Worm (Caenorhabditis elegans): ENCODE results near the gene K07F5.22.

Gene K07F5.22

DNA sequence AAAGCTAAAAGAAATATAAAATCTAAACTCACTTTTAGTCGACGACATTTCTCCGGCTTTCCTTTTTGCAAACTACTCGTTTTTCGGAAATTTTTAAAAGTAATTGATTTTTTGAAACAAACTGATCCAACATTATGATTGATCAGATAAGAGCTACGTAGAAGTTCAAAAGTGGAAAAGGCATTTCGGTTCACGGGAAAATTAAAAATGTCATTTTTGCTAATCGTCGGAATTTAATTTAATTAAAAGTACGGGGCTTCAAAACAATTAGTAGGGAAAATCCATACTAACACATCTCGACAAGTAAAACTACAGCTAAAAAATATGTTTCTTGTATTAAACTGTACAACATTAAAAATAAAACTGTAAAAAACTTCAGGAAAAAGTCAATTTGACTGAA lies 15.3 kb upstream of the K07F5.22 start, which contains the start of gene K07F5.8:
Gene K07F5.8, minus strand, starts transcription at position 101 of the 400 bp plus-strand sequence.
- TF ChIP-seq nhr-76 (tag; optimal IDR thresholded peaks at IDR 0.05) = no peak
- TF ChIP-seq tbx-8 (GFP tag; optimal IDR thresholded peaks at IDR 0.05) = no peak
- no peak for TF ChIP-seq mls-2 (tag; optimal IDR thresholded peaks at IDR 0.05)
- TF ChIP-seq unc-39 (tag; optimal IDR thresholded peaks at IDR 0.05) = no peak
- TF ChIP-seq lin-13 (tag; optimal IDR thresholded peaks at IDR 0.05) = no peak
- TF ChIP-seq ceh-83 (GFP tag; optimal IDR thresholded peaks at IDR 0.05) = no peak
- no peak for TF ChIP-seq sptf-1 (tag; optimal IDR thresholded peaks at IDR 0.05)
- no peak for TF ChIP-seq ceh-43 (GFP tag; optimal IDR thresholded peaks at IDR 0.05)
- no peak for TF ChIP-seq elt-3 (tag; optimal IDR thresholded peaks at IDR 0.05)
- TF ChIP-seq blmp-1 (tag; optimal IDR thresholded peaks at IDR 0.05) = no peak

DNA sequence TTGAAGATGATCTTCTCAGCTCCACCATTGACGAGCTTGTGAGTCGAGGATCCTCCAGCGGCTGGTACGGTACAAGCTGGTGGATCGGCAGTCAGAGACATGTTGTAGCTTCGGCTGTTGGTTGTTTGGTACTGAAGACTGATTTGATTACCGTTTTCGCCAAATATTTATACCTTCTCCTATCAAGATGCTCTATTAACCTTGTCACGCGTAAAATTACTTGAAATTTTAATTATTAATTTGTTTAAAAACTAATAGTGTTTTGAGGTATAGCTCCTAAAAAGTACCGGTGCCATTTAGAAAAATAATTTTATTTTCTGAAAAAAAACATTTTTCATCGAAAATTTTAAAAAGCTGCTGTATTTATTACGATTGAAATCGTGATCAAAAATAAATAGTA lies 13.9 kb upstream of the K07F5.22 start, which contains the start of gene ssp-10:
Gene ssp-10, minus strand, starts transcription at position 101 of the 400 bp plus-strand sequence.
- no peak for TF ChIP-seq ham-2 (GFP tag; optimal IDR thresholded peaks at IDR 0.05)
- no peak for TF ChIP-seq nhr-2 (tag; optimal IDR thresholded peaks at IDR 0.05)
- no peak for TF ChIP-seq mep-1 (tag; optimal IDR thresholded peaks at IDR 0.05)
- no peak for TF ChIP-seq lsy-2 (tag; optimal IDR thresholded peaks at IDR 0.05)
- TF ChIP-seq bed-3 (GFP tag; optimal IDR thresholded peaks at IDR 0.05) = no peak
- TF ChIP-seq hlh-1 (tag; optimal IDR thresholded peaks at IDR 0.05) = no peak
- no peak for TF ChIP-seq sptf-1 (tag; optimal IDR thresholded peaks at IDR 0.05)
- no peak for TF ChIP-seq ceh-39 (tag; optimal IDR thresholded peaks at IDR 0.05)
- TF ChIP-seq unc-120 (tag; optimal IDR thresholded peaks at IDR 0.05; ENCODE audit: poor library complexity, severe bottlenecking) = no peak
- no peak for TF ChIP-seq blmp-1 (tag; optimal IDR thresholded peaks at IDR 0.05)
- no peak for TF ChIP-seq nhr-12 (tag; optimal IDR thresholded peaks at IDR 0.05)
- no peak for TF ChIP-seq elt-1 (tag; optimal IDR thresholded peaks at IDR 0.05; ENCODE audit: borderline replicate concordance, insufficient read depth)
- no peak for TF ChIP-seq tbx-8 (GFP tag; optimal IDR thresholded peaks at IDR 0.05)
- TF ChIP-seq ceh-83 (GFP tag; optimal IDR thresholded peaks at IDR 0.05) = no peak
- TF ChIP-seq elt-3 (tag; optimal IDR thresholded peaks at IDR 0.05) = no peak
- no peak for TF ChIP-seq unc-39 (tag; optimal IDR thresholded peaks at IDR 0.05)
- TF ChIP-seq nhr-28 (tag; optimal IDR thresholded peaks at IDR 0.05) = no peak
- no peak for TF ChIP-seq ces-1 (GFP tag; optimal IDR thresholded peaks at IDR 0.05)
- no peak for TF ChIP-seq drap-1 (GFP tag; optimal IDR thresholded peaks at IDR 0.05)

DNA sequence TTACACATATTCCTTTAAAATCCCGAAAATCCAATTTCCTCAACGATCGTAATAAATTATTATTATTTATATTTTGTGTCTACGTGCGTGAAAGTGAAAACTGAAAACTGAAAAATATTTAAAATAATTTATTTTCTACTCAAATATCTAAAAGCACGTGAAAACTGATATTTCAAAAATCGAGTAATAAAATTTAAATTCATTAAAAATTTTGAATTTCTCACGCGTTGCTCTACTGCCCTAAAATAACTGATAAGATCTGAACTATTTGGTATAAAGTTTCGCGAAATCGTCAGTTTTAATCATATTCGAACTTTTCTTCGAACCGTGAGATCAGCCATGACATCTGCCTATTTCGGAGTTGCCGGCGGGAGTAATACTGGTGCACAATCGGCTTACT lies 12.6 kb upstream of the K07F5.22 start, which contains the start of gene ssq-1:
Gene ssq-1, plus strand, starts transcription at position 301 of the 400 bp plus-strand sequence.
- TF ChIP-seq zip-8 (tag; optimal IDR thresholded peaks at IDR 0.05) (no peak), nhr-237 (tag; optimal IDR thresholded peaks at IDR 0.05) (no peak), pha-4 (tag; optimal IDR thresholded peaks at IDR 0.05) (no peak), nhr-2 (tag; optimal IDR thresholded peaks at IDR 0.05) (no peak), mep-1 (tag; optimal IDR thresholded peaks at IDR 0.05) (no peak), lin-13 (tag; optimal IDR thresholded peaks at IDR 0.05) (no peak), unc-120 (tag; optimal IDR thresholded peaks at IDR 0.05; ENCODE audit: poor library complexity, severe bottlenecking) (no peak), mab-5 (tag; optimal IDR thresholded peaks at IDR 0.05) (no peak), cnd-1 (tag; optimal IDR thresholded peaks at IDR 0.05) (no peak), nhr-28 (tag; optimal IDR thresholded peaks at IDR 0.05) (no peak), ceh-39 (tag; optimal IDR thresholded peaks at IDR 0.05) (no peak), ceh-83 (GFP tag; optimal IDR thresholded peaks at IDR 0.05) (no peak), sem-2 (GFP tag; optimal IDR thresholded peaks at IDR 0.05) (no peak), blmp-1 (tag; optimal IDR thresholded peaks at IDR 0.05) (no peak), nhr-76 (tag; optimal IDR thresholded peaks at IDR 0.05) (no peak), lsy-2 (tag; optimal IDR thresholded peaks at IDR 0.05) (no peak), lin-32 (GFP tag; optimal IDR thresholded peaks at IDR 0.05) (no peak), snpc-4 (tag; optimal IDR thresholded peaks at IDR 0.05) (no peak), elt-3 (tag; optimal IDR thresholded peaks at IDR 0.05) (no peak)

DNA sequence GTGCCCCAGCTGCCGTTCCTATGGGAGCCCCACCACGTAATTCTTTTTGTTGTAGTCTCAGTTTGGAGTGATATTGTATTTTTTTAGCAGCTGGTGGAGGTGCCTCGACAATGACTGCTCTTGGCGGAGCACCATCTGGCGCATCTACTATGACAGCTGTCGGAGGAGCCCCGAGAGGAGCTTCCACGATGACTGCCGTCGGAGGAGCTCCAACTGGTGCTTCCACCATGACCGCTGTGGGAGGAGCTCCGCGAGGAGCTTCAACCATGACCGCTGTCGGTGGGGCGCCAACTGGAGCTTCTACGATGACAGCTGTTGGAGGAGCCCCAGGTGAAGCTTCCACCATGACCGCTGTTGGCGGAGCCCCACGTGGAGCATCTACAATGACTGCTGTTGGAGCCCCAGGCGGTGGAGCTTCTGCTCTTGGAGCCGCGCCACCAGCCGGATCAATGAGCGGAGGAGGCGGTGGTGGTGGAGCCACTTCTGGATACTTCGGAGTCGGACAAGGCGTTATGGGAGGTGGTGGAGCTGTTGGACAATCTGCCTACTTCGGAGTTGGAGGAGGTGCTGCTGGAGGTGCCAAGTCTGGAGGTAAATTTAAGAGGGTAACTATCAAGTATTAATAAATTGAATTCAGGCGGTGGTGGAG lies 11.9 kb upstream of the K07F5.22 start:
- TF ChIP-seq lin-32 (GFP tag; optimal IDR thresholded peaks at IDR 0.05) (peak; percentile 62), flh-1 (GFP tag; optimal IDR thresholded peaks at IDR 0.05) (no peak)
